Worm (Caenorhabditis elegans): ENCODE results near the gene srv-4.

The srv-4 gene

DNA sequence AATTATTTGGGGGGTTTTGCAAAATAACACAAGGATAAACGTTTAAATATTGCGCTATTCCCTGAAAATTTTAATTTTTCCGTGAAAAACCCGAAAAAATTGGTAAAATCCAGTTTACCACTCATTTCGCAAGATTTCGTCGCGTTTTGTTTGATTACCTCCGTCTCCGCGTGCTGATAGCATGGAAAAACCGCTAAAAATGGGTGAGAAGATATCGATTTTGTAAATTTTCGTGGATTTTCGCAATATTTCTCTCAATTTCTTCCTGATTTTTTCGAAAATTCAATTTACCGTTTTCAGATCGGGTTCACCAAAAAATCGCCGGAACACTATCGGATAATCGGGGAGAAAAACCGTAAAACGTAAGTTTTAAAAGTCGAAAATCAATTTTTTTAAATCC, 40.5 kb downstream of the srv-4 start, which contains the start of gene ama-1:
Gene ama-1, plus strand, starts transcription at position 301 of the 400 bp plus-strand sequence.
- no peak for TF ChIP-seq ztf-23 (GFP tag; IDR thresholded peaks at IDR 0.05)

DNA sequence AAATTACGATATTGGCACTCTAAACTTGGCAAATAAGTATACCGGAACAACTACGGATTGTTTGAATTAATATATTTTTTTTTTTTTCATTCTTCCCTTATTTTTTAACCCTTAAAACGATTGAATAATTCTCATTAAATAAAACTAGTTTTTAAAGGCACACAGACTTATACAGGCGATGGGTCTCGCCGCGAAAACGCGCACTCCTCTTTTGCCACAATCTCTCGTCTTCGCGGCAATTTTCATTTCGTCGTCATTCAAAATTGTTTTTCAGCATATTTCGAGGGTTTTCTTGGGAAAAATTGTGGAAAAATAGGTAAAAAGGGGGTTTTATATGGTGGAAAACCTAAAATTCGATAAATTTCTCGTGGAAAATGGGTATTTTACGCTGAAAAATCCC, 40.9 kb downstream of the srv-4 start:
- no peak for TF ChIP-seq ref-1 (GFP tag; conservative IDR thresholded peaks at IDR 0.05)
- no peak for TF ChIP-seq ztf-23 (GFP tag; IDR thresholded peaks at IDR 0.05)

DNA sequence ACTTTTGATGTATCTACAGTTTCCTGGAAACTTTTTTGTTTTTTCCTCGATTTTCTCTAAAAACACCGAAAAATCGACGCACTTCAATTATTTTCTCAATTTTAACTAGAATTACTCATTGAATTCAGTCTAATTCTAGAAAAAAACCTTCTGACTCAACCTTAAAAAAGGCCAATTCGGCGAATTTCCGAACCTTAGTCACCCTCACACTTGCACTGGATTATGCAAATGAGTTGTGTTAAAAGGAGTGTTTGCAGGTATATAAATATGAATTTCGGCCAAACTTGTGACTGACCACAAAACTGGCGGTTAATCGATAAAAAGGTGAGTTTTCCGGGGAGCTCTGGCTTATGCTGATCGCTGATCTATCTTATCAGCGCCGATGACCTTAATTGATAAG, 41.7 kb downstream of the srv-4 start, which contains the start of gene ttr-20:
Gene ttr-20, plus strand, starts transcription at position 301 of the 400 bp plus-strand sequence.
- TF ChIP-seq ref-1 (GFP tag; conservative IDR thresholded peaks at IDR 0.05) (no peak), med-1 (GFP tag; optimal IDR thresholded peaks at IDR 0.05; ENCODE audit: insufficient read depth) (no peak), klf-2 (GFP tag; conservative IDR thresholded peaks at IDR 0.05) (no peak), ztf-29 (GFP tag; IDR thresholded peaks at IDR 0.05) (no peak), flt-1 (GFP tag; IDR thresholded peaks at IDR 0.05) (no peak), tab-1 (GFP tag; IDR thresholded peaks at IDR 0.05) (no peak), cog-1 (tag; optimal IDR thresholded peaks at IDR 0.05) (no peak), ztf-23 (GFP tag; IDR thresholded peaks at IDR 0.05) (no peak), T22C8.4 (GFP tag; IDR thresholded peaks at IDR 0.05) (no peak)

DNA sequence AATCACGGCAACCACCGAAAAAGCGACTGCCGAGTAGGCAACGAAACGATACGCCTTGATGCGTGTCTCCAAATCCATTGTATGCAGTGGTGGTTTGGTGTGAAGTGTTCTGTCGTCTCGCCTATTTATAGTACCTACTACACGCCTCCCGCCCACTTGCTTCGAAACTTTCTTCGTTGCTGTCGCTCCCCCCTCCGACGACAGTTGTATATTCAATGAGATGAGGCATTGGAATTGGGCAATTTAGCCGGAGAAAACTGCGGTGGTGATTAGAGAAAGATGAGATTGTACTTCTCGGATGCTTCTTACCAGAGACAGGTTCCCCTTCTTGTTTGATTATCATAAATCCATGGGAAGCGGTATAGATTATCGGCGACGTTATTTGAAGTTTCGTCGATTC, 43.7 kb downstream of the srv-4 start, which contains the start of gene col-34:
Gene col-34, minus strand, starts transcription at position 101 of the 400 bp plus-strand sequence.
- TF ChIP-seq ztf-29 (GFP tag; IDR thresholded peaks at IDR 0.05) (no peak), med-1 (GFP tag; optimal IDR thresholded peaks at IDR 0.05; ENCODE audit: insufficient read depth) (no peak), ref-1 (GFP tag; conservative IDR thresholded peaks at IDR 0.05) (no peak), tab-1 (GFP tag; IDR thresholded peaks at IDR 0.05) (no peak), T22C8.4 (GFP tag; IDR thresholded peaks at IDR 0.05) (no peak), flt-1 (GFP tag; IDR thresholded peaks at IDR 0.05) (no peak), ztf-23 (GFP tag; IDR thresholded peaks at IDR 0.05) (no peak), cog-1 (tag; optimal IDR thresholded peaks at IDR 0.05) (no peak), klf-2 (GFP tag; conservative IDR thresholded peaks at IDR 0.05) (no peak)

DNA sequence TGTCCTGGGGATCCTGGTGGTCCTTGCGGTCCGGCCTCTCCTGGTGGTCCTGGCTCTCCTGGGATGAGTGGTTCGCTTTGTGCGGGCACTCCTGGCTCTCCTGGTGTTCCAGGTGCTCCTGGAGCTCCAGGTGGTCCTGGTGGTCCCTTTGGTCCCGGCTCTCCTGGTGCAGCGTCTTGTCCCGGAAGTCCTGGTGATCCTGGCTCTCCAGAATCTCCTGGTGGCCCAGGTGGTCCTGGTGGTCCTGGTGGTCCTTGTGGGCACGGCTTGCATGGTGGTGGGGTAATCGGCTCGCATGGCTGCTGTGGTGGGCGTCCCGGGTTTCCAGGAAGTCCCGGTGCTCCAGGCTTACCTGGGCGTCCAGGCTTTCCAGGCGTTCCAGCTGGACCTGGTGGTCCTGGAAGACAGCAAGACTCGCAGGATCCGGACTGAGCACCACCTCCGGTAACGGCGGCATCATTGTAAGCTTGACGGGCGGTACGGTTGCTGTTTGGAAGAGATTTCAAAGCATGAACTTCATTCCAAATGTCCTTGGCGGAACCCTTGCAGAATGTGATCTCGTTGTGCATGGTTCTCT, 44.3 kb downstream of the srv-4 start:
- TF ChIP-seq flt-1 (GFP tag; IDR thresholded peaks at IDR 0.05) (peak; percentile 5; the same call in 1 of the 2 replicates), med-1 (GFP tag; optimal IDR thresholded peaks at IDR 0.05; ENCODE audit: insufficient read depth) (no peak), klf-2 (GFP tag; conservative IDR thresholded peaks at IDR 0.05) (no peak)

DNA sequence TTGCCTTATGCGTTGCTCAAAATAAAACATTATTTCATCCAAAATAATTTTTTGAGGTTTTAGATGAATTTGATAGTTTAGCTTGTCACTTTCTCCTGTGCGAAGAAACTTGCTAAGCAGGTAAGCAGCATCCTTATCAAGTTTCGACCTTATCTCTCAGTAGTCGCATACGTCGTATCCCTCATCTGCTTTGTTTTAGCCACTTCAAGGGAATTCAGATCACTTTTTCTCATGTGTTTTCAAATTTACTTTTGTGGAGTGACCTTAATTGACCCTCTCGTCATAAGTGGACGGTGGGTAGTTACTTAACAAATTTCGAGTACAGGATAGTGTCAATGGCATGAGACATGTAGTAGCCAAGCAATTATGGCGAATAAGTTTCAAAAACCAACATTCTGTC, 51.6 kb downstream of the srv-4 start:
- no peak for TF ChIP-seq ztf-29 (GFP tag; IDR thresholded peaks at IDR 0.05)
- TF ChIP-seq ref-1 (GFP tag; conservative IDR thresholded peaks at IDR 0.05), result no peak
- TF ChIP-seq cog-1 (tag; optimal IDR thresholded peaks at IDR 0.05), result no peak
- no peak for TF ChIP-seq ztf-23 (GFP tag; IDR thresholded peaks at IDR 0.05)
- TF ChIP-seq tab-1 (GFP tag; IDR thresholded peaks at IDR 0.05), result no peak
- no peak for TF ChIP-seq med-1 (GFP tag; optimal IDR thresholded peaks at IDR 0.05; ENCODE audit: insufficient read depth)

DNA sequence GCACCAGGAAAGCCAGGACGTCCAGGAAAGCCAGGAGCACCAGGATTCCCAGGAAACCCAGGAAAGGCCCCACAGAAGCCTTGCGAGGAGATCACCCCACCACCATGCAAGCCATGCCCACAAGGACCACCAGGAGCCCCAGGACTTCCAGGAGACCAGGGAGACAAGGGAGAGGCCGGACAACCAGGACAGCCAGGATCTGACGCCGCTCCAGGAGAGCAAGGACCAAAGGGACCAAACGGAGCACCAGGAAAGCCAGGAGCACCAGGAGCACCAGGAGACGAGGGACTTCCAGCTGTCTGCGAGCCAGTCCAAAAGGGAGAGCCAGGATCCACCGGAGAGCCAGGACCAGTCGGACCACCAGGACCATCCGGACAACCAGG, 52.2 kb downstream of the srv-4 start:
- TF ChIP-seq ztf-29 (GFP tag; IDR thresholded peaks at IDR 0.05) (no peak), ref-1 (GFP tag; conservative IDR thresholded peaks at IDR 0.05) (no peak), ztf-23 (GFP tag; IDR thresholded peaks at IDR 0.05) (no peak), klf-2 (GFP tag; conservative IDR thresholded peaks at IDR 0.05) (no peak), T22C8.4 (GFP tag; IDR thresholded peaks at IDR 0.05) (no peak), flt-1 (GFP tag; IDR thresholded peaks at IDR 0.05) (no peak), cog-1 (tag; optimal IDR thresholded peaks at IDR 0.05) (no peak), tab-1 (GFP tag; IDR thresholded peaks at IDR 0.05) (no peak), med-1 (GFP tag; optimal IDR thresholded peaks at IDR 0.05; ENCODE audit: insufficient read depth) (no peak)

Data from whole organism, midembryonic.